Worm (Caenorhabditis elegans): ENCODE results near the gene C53A5.2.

C53A5.2 gene

DNA sequence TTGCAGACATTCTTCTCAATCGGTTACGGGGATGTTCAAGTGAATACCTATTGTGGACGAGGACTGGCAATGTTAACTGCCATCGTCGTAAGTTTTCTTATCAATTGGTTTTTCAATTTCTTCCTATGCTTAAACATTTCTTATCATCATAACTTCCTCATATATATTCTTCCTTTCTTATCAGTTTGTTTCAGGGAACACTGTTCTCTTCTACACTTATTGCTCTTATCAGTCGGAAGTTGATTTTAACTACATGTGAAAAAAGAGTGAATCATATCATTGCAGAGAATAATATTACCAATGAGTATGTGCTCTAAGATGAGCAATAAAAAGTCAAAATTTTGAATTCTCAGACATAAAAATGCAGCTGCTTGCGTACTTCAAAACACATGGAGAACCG lies 19.1 kb upstream of the C53A5.2 start (continued):
- no peak for TF ChIP-seq gei-8 (GFP tag; optimal IDR thresholded peaks at IDR 0.05)
- TF ChIP-seq snpc-4 (tag; optimal IDR thresholded peaks at IDR 0.05), result no peak
- peak; percentile 73 for TF ChIP-seq nhr-6 (tag; optimal IDR thresholded peaks at IDR 0.05)
- TF ChIP-seq daf-16 (GFP tag; optimal IDR thresholded peaks at IDR 0.05), result no peak
- peak; percentile 32 for TF ChIP-seq daf-16 (tag; optimal IDR thresholded peaks at IDR 0.05)
- TF ChIP-seq dpl-1 (GFP tag; optimal IDR thresholded peaks at IDR 0.05), result no peak
- no peak for TF ChIP-seq spr-1 (tag; optimal IDR thresholded peaks at IDR 0.05)
- peak; percentile 57 for TF ChIP-seq dmd-6 (GFP tag; IDR thresholded peaks at IDR 0.05)
- TF ChIP-seq jun-1 (tag; optimal IDR thresholded peaks at IDR 0.05), result peak; percentile 80

ce11 chrV:14540932-14541331 lies 17.9 kb upstream of the C53A5.2 start:
- TF ChIP-seq zip-11 (GFP tag; IDR thresholded peaks at IDR 0.05) (no peak), duxl-1 (tag; optimal IDR thresholded peaks at IDR 0.05; ENCODE audit: poor library complexity) (no peak), mxl-2 (GFP tag; conservative IDR thresholded peaks at IDR 0.05) (no peak), unc-62 (GFP tag; optimal IDR thresholded peaks at IDR 0.05 in 1 of 2) (peak in 1 of 2 experiments; percentile 58), unc-62 (tag; optimal IDR thresholded peaks at IDR 0.05) (no peak)

DNA sequence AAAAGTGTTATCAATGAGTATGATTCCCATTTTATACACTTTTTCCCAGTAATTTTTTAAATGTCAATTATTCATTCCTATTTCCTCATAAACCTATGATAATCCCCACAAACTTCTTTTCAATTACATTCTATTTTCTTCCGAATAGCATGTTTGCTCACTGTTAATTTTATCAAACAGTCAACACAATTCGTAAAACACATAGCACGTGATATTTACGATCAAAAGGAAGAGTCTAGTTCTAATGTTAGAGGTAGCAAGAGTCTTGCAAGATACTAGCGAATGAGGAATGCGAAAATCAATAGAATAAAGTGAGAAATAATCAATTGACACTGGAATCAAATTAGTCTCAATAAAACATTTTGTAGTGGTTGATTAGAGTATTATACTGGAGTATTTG lies 16.4 kb upstream of the C53A5.2 start:
- TF ChIP-seq daf-16 (GFP tag; optimal IDR thresholded peaks at IDR 0.05), result no peak
- peak; percentile 35 for TF ChIP-seq daf-16 (tag; optimal IDR thresholded peaks at IDR 0.05)
- TF ChIP-seq zip-2 (tag; optimal IDR thresholded peaks at IDR 0.05), result no peak
- no peak for TF ChIP-seq ztf-7 (tag; optimal IDR thresholded peaks at IDR 0.05)
- TF ChIP-seq snpc-4 (tag; optimal IDR thresholded peaks at IDR 0.05), result no peak
- TF ChIP-seq nhr-111 (GFP tag; optimal IDR thresholded peaks at IDR 0.05), result no peak

ce11 chrV:14536274-14536673 lies 13.3 kb upstream of the C53A5.2 start, which contains the start of gene tag-191:
Gene tag-191, minus strand, starts transcription at chrV:14536374.
- no peak for TF ChIP-seq lin-38 (GFP tag; IDR thresholded peaks at IDR 0.05)
- no peak for TF ChIP-seq dmd-8 (GFP tag; IDR thresholded peaks at IDR 0.05)
- TF ChIP-seq set-16 (GFP tag; IDR thresholded peaks at IDR 0.05), result no peak
- peak in 1 of 2 experiments; percentile 11 for TF ChIP-seq unc-62 (GFP tag; optimal IDR thresholded peaks at IDR 0.05 in 1 of 2)
- no peak for TF ChIP-seq unc-62 (tag; optimal IDR thresholded peaks at IDR 0.05)

DNA sequence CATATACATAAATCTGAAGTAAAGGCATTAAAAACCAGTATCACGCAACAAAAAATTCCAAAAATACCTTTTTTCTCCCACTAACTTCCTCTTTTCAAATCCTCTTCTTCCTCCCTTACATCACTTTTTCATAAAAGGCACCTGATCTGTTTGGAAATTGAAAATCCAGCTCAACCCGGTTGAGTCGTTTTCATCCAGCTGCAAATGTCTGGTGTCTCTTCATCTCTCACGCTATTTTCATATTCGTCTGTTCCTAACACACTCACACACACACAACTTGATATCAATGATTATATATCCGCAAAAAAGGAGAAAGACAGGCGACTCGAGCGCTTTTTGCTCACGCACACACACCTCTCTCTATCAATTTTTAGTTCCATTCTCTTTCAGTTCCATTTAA lies 9.4 kb upstream of the C53A5.2 start:
- TF ChIP-seq duxl-1 (tag; optimal IDR thresholded peaks at IDR 0.05; ENCODE audit: poor library complexity), result no peak
- peak; percentile 70 for TF ChIP-seq aha-1 (tag)

DNA sequence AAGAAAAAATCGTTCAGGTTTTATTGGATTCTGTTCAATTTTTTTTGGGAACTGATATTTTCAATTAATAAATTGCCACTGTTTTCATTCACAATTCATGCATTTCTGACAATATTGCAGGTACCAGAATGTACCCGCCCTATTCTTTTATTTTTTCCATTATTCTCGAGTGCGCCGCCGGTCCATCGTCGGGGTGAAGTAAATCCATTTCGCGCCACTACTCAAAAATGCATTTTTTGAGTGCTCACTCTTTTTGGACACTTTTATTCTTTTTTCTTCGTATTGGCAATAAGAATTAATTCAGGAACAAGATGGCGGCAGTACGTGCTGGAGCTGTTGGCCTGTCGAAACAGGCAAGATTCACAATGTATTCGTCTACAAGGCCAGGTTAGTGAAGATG lies 7.8 kb upstream of the C53A5.2 start, which contains the start of gene kcnl-4:
TSS of gene kcnl-4 (plus strand) at position 301 of the 400 bp plus-strand sequence.
- TF ChIP-seq egl-27 (tag; optimal IDR thresholded peaks at IDR 0.05) (no peak), hlh-30 (tag; optimal IDR thresholded peaks at IDR 0.05; ENCODE audit: insufficient read depth) (no peak), mdt-29 (GFP tag; IDR thresholded peaks at IDR 0.05) (no peak), skn-1 (tag; optimal IDR thresholded peaks at IDR 0.05) (no peak), ceh-82 (tag; optimal IDR thresholded peaks at IDR 0.05) (no peak), T26A8.4 (GFP tag; IDR thresholded peaks at IDR 0.05) (no peak), dmd-6 (GFP tag; IDR thresholded peaks at IDR 0.05) (no peak), duxl-1 (tag; optimal IDR thresholded peaks at IDR 0.05; ENCODE audit: poor library complexity) (no peak), nhr-76 (tag; optimal IDR thresholded peaks at IDR 0.05) (no peak), Y75B8A.6 (GFP tag; IDR thresholded peaks at IDR 0.05) (no peak), lin-38 (GFP tag; IDR thresholded peaks at IDR 0.05) (no peak), Y5F2A.4 (GFP tag; optimal IDR thresholded peaks at IDR 0.05) (no peak), F44E2.7 (GFP tag; IDR thresholded peaks at IDR 0.05) (no peak), nhr-6 (tag; optimal IDR thresholded peaks at IDR 0.05) (no peak), daf-12 (tag; optimal IDR thresholded peaks at IDR 0.05) (no peak)

All from whole organism, L4 larva.